Fruit fly (Drosophila melanogaster) S2 (cell line): ENCODE measurements around the gene PGRP-SD.

Source experiments
- CG8478 ChIP-seq: fragments of >200 bp; optimal IDR thresholded peaks from 2 replicates; lab custom pipeline; 2018
- CTCF ChIP-seq, 2 experiments: fragments of >200 bp; optimal IDR thresholded peaks; 2 replicates each; lab custom pipeline; 2018

PGRP-SD gene

dm6 chr3L:7641467-7641866 lies 9.5 kb upstream of the PGRP-SD start, which contains the start of gene CG7506:
CG7506 (minus strand) TSS chr3L:7641648.
- TF ChIP-seq CTCF (optimal IDR thresholded peaks at IDR 0.05; lab: Kevin White, UChicago) (no peak), CG8478 (lab: Kevin White, UChicago) (no peak)

dm6 chr3L:7643562-7643961 lies 7.4 kb upstream of the PGRP-SD start:
- TF ChIP-seq CG8478 (lab: Kevin White, UChicago) (no peak), CTCF (optimal IDR thresholded peaks at IDR 0.05; lab: Kevin White, UChicago) (no peak)

dm6 chr3L:7650248-7650647 lies 732 bp upstream of the PGRP-SD start, which contains the start of gene CG32373:
CG32373 (plus strand) TSS chr3L:7650548.
- TF ChIP-seq CG8478 (lab: Kevin White, UChicago) (no peak), CTCF (optimal IDR thresholded peaks at IDR 0.05; lab: Kevin White, UChicago) (no peak)

- peak in 1 of 2 experiments; percentile 20 for TF ChIP-seq CTCF (optimal IDR thresholded peaks at IDR 0.05; lab: Kevin White, UChicago)
- TF ChIP-seq CG8478 (lab: Kevin White, UChicago), result no peak
These were observed 3.3 kb downstream of the PGRP-SD start, which contains the start of gene CG7492 for dm6 chr3L:7654048-7654961. CG7492 (minus strand) TSS chr3L:7654752.

dm6 chr3L:7695554-7695953 lies 44.6 kb downstream of the PGRP-SD start, which contains the start of gene CG44195:
CG44195 (minus strand) TSS chr3L:7695654.
- no peak for TF ChIP-seq CTCF (optimal IDR thresholded peaks at IDR 0.05; lab: Kevin White, UChicago)
- TF ChIP-seq CG8478 (lab: Kevin White, UChicago), result no peak
